Worm (Caenorhabditis elegans) whole organism, early embryonic: ENCODE data around the gene Y60A3A.25.

Experiments
- aly-1 ChIP-seq: sonication (generic microtip); optimal IDR thresholded peaks from 2 replicates; lab custom pipeline; 2016; ENCODE audit warnings: missing genetic modification characterization, missing compliant biosample characterization
- ama-1 ChIP-seq: fragments of 150-350 bp; optimal IDR thresholded peaks from 2 replicates; lab custom pipeline; 2014
- ceh-13 ChIP-seq: fragments of 200-800 bp; sonication (Bioruptor generic); optimal IDR thresholded peaks from 2 replicates; lab custom pipeline; 2018; ENCODE audit warnings: mild to moderate bottlenecking, missing genetic modification characterization, missing compliant biosample characterization
- ets-7 ChIP-seq: sonication (generic microtip); optimal IDR thresholded peaks from 2 replicates; lab custom pipeline; 2016; ENCODE audit warnings: missing genotype, missing genetic modification characterization, missing compliant biosample characterization
- flt-1 ChIP-seq: fragments of 200-800 bp; sonication (Bioruptor generic); IDR thresholded peaks from 2 replicates; pipeline ENCODE4 v1.3.6; 2022; ENCODE audit warnings: missing genetic modification characterization, missing compliant biosample characterization
- hnd-1 ChIP-seq: sonication (generic microtip); optimal IDR thresholded peaks from 2 replicates; lab custom pipeline; 2016; ENCODE audit warnings: missing genetic modification characterization, missing compliant biosample characterization
- scrt-1 ChIP-seq: fragments of 200-800 bp; sonication (Bioruptor generic); IDR thresholded peaks from 2 replicates; pipeline ENCODE4 v1.3.6; 2022; ENCODE audit warnings: missing genetic modification characterization, missing compliant biosample characterization
- tbx-11 ChIP-seq: fragments of 200-800 bp; sonication (Bioruptor generic); IDR thresholded peaks from 2 replicates; pipeline ENCODE4 v1.3.6; 2022; ENCODE audit warnings: missing genetic modification characterization, missing compliant biosample characterization
- tbx-37 ChIP-seq: fragments of 200-800 bp; sonication (Bioruptor generic); conservative IDR thresholded peaks from 2 replicates; pipeline ENCODE4 v1.3.6; 2022; ENCODE audit warnings: missing genetic modification reagents, missing genetic modification characterization, missing compliant biosample characterization
- tra-4 ChIP-seq: sonication (generic microtip); optimal IDR thresholded peaks from 2 replicates; lab custom pipeline; 2017; ENCODE audit warnings: missing genetic modification characterization, missing compliant biosample characterization

- no peak for TF ChIP-seq ceh-13 (GFP tag; lab: Kevin White, UChicago)
- TF ChIP-seq scrt-1 (GFP tag; lab: Robert Waterston, UW) = no peak
- TF ChIP-seq ama-1 (lab: Kevin White, UChicago) = no peak
- no peak for TF ChIP-seq hnd-1 (tag; lab: Kevin White, UChicago)
- TF ChIP-seq tra-4 (tag; lab: Kevin White, UChicago) = no peak
- no peak for TF ChIP-seq tbx-11 (GFP tag; lab: Robert Waterston, UW)
- no peak for TF ChIP-seq ets-7 (tag; lab: Kevin White, UChicago)
- no peak for TF ChIP-seq flt-1 (GFP tag; lab: Robert Waterston, UW)
- no peak for TF ChIP-seq aly-1
- no peak for TF ChIP-seq tbx-37 (GFP tag; lab: Robert Waterston, UW)
Measured at ce11 chrV:19946529-19946928, 47.5 kb downstream of the Y60A3A.25 start, which contains the start of gene dhs-24.
